Worm (Caenorhabditis elegans): Measurements from ENCODE around the gene twk-21.

twk-21 gene

DNA sequence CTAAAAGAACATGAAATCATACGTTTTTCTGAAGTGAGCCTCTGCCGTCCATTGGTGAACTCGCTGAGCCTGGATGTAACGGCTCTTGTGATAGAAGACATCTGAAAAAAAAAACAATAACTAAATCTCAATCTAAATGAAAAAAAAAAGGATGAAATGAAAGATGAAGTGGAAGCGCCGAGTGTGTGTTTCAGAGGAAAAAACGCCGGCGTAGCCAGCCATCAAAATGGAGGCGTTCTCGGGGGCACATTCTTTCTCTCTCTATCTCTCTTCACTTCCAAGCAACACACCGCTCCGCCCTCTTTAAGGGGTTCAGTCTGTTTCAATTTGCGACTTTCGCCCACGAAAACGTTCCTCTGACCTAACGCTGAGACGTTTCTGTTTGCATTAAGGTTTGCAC, 17.9 kb downstream of the twk-21 start, which contains the start of gene T01B4.3:
Gene T01B4.3, minus strand, starts transcription at position 101 of the 400 bp plus-strand sequence.
- TF ChIP-seq pag-3 (tag; optimal IDR thresholded peaks at IDR 0.05; ENCODE audit: borderline replicate concordance) (no peak), ahr-1 (tag; optimal IDR thresholded peaks at IDR 0.05) (no peak), T23F11.4 (GFP tag; optimal IDR thresholded peaks at IDR 0.05) (no peak), ztf-16 (tag; optimal IDR thresholded peaks at IDR 0.05) (no peak), pros-1 (tag; optimal IDR thresholded peaks at IDR 0.05) (no peak), ceh-2 (tag; optimal IDR thresholded peaks at IDR 0.05) (no peak), ceh-45 (GFP tag; IDR thresholded peaks at IDR 0.05) (no peak), ceh-48 (tag; optimal IDR thresholded peaks at IDR 0.05) (no peak), tbx-7 (tag; optimal IDR thresholded peaks at IDR 0.05) (no peak), pha-4 (tag; optimal IDR thresholded peaks at IDR 0.05) (no peak)

ce11 chrX:16318248-16318647, 18.6 kb downstream of the twk-21 start:
- no peak for TF ChIP-seq Y22D7AL.16 (tag; optimal IDR thresholded peaks at IDR 0.05)
- peak; percentile 37 for TF ChIP-seq hlh-6 (tag; optimal IDR thresholded peaks at IDR 0.05)

- TF ChIP-seq lin-11 (tag; optimal IDR thresholded peaks at IDR 0.05) (no peak), mec-3 (tag; optimal IDR thresholded peaks at IDR 0.05; ENCODE audit: borderline replicate concordance) (no peak), syd-9 (tag; optimal IDR thresholded peaks at IDR 0.05) (no peak), pax-1 (tag; optimal IDR thresholded peaks at IDR 0.05) (no peak), C38D4.7 (GFP tag; optimal IDR thresholded peaks at IDR 0.05) (no peak), pat-9 (tag; optimal IDR thresholded peaks at IDR 0.05) (no peak), madf-2 (tag; optimal IDR thresholded peaks at IDR 0.05) (no peak), unc-86 (tag; optimal IDR thresholded peaks at IDR 0.05) (no peak), sox-2 (GFP tag; IDR thresholded peaks at IDR 0.05) (no peak), pag-3 (tag; optimal IDR thresholded peaks at IDR 0.05; ENCODE audit: borderline replicate concordance) (no peak), elt-4 (tag; optimal IDR thresholded peaks at IDR 0.05) (no peak), unc-3 (GFP tag; conservative IDR thresholded peaks at IDR 0.05) (no peak), unc-3 (tag; optimal IDR thresholded peaks at IDR 0.05) (no peak), unc-42 (tag; optimal IDR thresholded peaks at IDR 0.05) (no peak), gmeb-2 (tag; optimal IDR thresholded peaks at IDR 0.05) (no peak), hlh-8 (tag; optimal IDR thresholded peaks at IDR 0.05) (no peak)
Measured at ce11 chrX:16321327-16321726, 21.6 kb downstream of the twk-21 start.

- TF ChIP-seq pat-9 (tag; optimal IDR thresholded peaks at IDR 0.05) (no peak), nhr-232 (tag; optimal IDR thresholded peaks at IDR 0.05) (no peak), nhr-11 (tag; optimal IDR thresholded peaks at IDR 0.05) (no peak), pag-3 (tag; optimal IDR thresholded peaks at IDR 0.05; ENCODE audit: borderline replicate concordance) (no peak), ztf-16 (tag; optimal IDR thresholded peaks at IDR 0.05) (no peak), che-1 (tag; optimal IDR thresholded peaks at IDR 0.05) (no peak), C08G9.2 (tag; optimal IDR thresholded peaks at IDR 0.05) (no peak), ceh-19 (GFP tag; optimal IDR thresholded peaks at IDR 0.05) (no peak), ceh-18 (tag; optimal IDR thresholded peaks at IDR 0.05) (no peak), K02D7.2 (tag; optimal IDR thresholded peaks at IDR 0.05) (no peak), unc-86 (tag; optimal IDR thresholded peaks at IDR 0.05) (no peak), pha-4 (tag; optimal IDR thresholded peaks at IDR 0.05) (no peak), ref-2 (tag; optimal IDR thresholded peaks at IDR 0.05) (no peak)
Measured at ce11 chrX:16321864-16322263, 22.2 kb downstream of the twk-21 start.

- TF ChIP-seq ceh-6 (GFP tag; optimal IDR thresholded peaks at IDR 0.05) (no peak), npax-4 (tag; optimal IDR thresholded peaks at IDR 0.05) (no peak), ceh-2 (tag; optimal IDR thresholded peaks at IDR 0.05) (no peak), hlh-13 (GFP tag; optimal IDR thresholded peaks at IDR 0.05) (no peak), ceh-34 (tag; optimal IDR thresholded peaks at IDR 0.05) (no peak), ceh-31 (tag; optimal IDR thresholded peaks at IDR 0.05) (no peak), unc-3 (GFP tag; conservative IDR thresholded peaks at IDR 0.05) (no peak), unc-3 (tag; optimal IDR thresholded peaks at IDR 0.05) (no peak), ttx-3 (tag; optimal IDR thresholded peaks at IDR 0.05) (no peak), dve-1 (tag; optimal IDR thresholded peaks at IDR 0.05) (no peak), sdc-2 (tag; optimal IDR thresholded peaks at IDR 0.05) (no peak), fkh-10 (GFP tag; optimal IDR thresholded peaks at IDR 0.05) (no peak)
Measured at ce11 chrX:16324222-16324621, 24.5 kb downstream of the twk-21 start.
